Fruit fly (Drosophila melanogaster) whole organism, wandering third instar larva: Measurements from ENCODE around the gene CG31016.

Source experiments
- Hr78 ChIP-seq: fragments of >200 bp; optimal IDR thresholded peaks from 2 replicates; lab custom pipeline; 2017; ENCODE audit warnings: missing biosample characterization, missing genetic modification characterization
- Hr83 ChIP-seq: fragments of 200-300 bp; sonication (Bioruptor generic); optimal IDR thresholded peaks from 2 replicates; lab custom pipeline; 2016; ENCODE audit warnings: missing biosample characterization, mild to moderate bottlenecking, missing genetic modification characterization, moderate library complexity; ENCODE audit not compliant: poor library complexity, severe bottlenecking
- Jra ChIP-seq: sonication (Bioruptor generic); optimal IDR thresholded peaks from 2 replicates; lab custom pipeline; 2016; ENCODE audit warnings: missing biosample characterization, missing genetic modification characterization
- dl ChIP-seq, 2 experiments: fragments of 175-275, 200-275 bp in 1 of 2; fragments of 200-275 bp in 1 of 2; sonication (Bioruptor generic); optimal IDR thresholded peaks; lab custom pipeline; 2018; ENCODE audit warnings: mild to moderate bottlenecking in 2 of 2, missing biosample characterization in 2 of 2, missing genetic modification characterization in 2 of 2, moderate library complexity in 2 of 2; ENCODE audit not compliant: partially characterized antibody in 2 of 2, insufficient read depth in 1 of 2
- h ChIP-seq: fragments of 200-800 bp; sonication (Bioruptor generic); optimal IDR thresholded peaks from 3 replicates; lab custom pipeline; 2016; ENCODE audit warnings: missing biosample characterization, mild to moderate bottlenecking, missing genetic modification characterization
- pan ChIP-seq: fragments of >200 bp; optimal IDR thresholded peaks from 2 replicates; lab custom pipeline; 2017
- psq ChIP-seq: fragments of 200-800 bp; sonication (Bioruptor generic); optimal IDR thresholded peaks from 3 replicates; lab custom pipeline; 2017; ENCODE audit warnings: missing biosample characterization, mild to moderate bottlenecking, missing genetic modification characterization, moderate library complexity
- sv ChIP-seq: fragments of 200-800 bp; sonication (Bioruptor generic); optimal IDR thresholded peaks from 3 replicates; lab custom pipeline; 2016; ENCODE audit warnings: missing biosample characterization, missing genetic modification characterization
- tai ChIP-seq: sonication (Bioruptor generic); optimal IDR thresholded peaks from 2 replicates; lab custom pipeline; 2016; ENCODE audit warnings: missing biosample characterization, missing genetic modification characterization
- usp ChIP-seq: fragments of >200 bp; optimal IDR thresholded peaks from 2 replicates; lab custom pipeline; 2017; ENCODE audit warnings: missing biosample characterization, missing genetic modification characterization

dm6 chr3R:30596704-30597103 is 9.3 kb upstream of the CG31016 start, which contains the start of gene CG31019:
- TF ChIP-seq dl (GFP tag; optimal IDR thresholded peaks at IDR 0.05; lab: Kevin White, UChicago; ENCODE audit: insufficient read depth in 1 of 2, partially characterized antibody in 2 of 2) (no peak), Jra (GFP tag; lab: Kevin White, UChicago) (no peak), usp (GFP tag; lab: Kevin White, UChicago) (no peak), sv (GFP tag; lab: Kevin White, UChicago) (no peak), tai (GFP tag; lab: Kevin White, UChicago) (no peak), pan (lab: Kevin White, UChicago) (no peak), psq (GFP tag; lab: Kevin White, UChicago) (no peak), Hr78 (GFP tag; lab: Kevin White, UChicago) (no peak), h (GFP tag; lab: Kevin White, UChicago) (no peak), Hr83 (GFP tag; lab: Kevin White, UChicago) (no peak)
